Worm (Caenorhabditis elegans) whole organism, midembryonic: ENCODE data around the gene nhr-91.

Source experiments
- T22C8.4 ChIP-seq: fragments of 200-800 bp; sonication (Bioruptor generic); IDR thresholded peaks from 2 replicates; pipeline ENCODE4 v1.3.6; 2022; ENCODE audit warnings: missing genetic modification characterization, missing compliant biosample characterization
- flt-1 ChIP-seq: fragments of 200-800 bp; sonication (Bioruptor generic); IDR thresholded peaks from 2 replicates; pipeline ENCODE4 v1.3.6; 2022; ENCODE audit warnings: missing genetic modification characterization, missing compliant biosample characterization
- med-1 ChIP-seq: sonication (generic microtip); optimal IDR thresholded peaks from 2 replicates; lab custom pipeline; 2017; ENCODE audit warnings: missing genetic modification characterization, mild to moderate bottlenecking, missing compliant biosample characterization, antibody characterized with exemption, missing genetic modification reagents; ENCODE audit not compliant: insufficient read depth
- ref-1 ChIP-seq: fragments of 200-800 bp; sonication (Bioruptor generic); conservative IDR thresholded peaks from 2 replicates; pipeline ENCODE4 v1.3.6; 2022; ENCODE audit warnings: missing genetic modification reagents, missing genetic modification characterization, missing compliant biosample characterization
- tab-1 ChIP-seq: fragments of 200-800 bp; sonication (Bioruptor generic); IDR thresholded peaks from 2 replicates; pipeline ENCODE4 v1.3.6; 2022; ENCODE audit warnings: missing genetic modification characterization, missing compliant biosample characterization

- no peak for TF ChIP-seq flt-1 (GFP tag; lab: Robert Waterston, UW)
- no peak for TF ChIP-seq tab-1 (GFP tag; lab: Robert Waterston, UW)
- no peak for TF ChIP-seq T22C8.4
- TF ChIP-seq med-1: no peak
- TF ChIP-seq ref-1 (GFP tag; lab: Robert Waterston, UW): no peak
These were observed 9.2 kb upstream of the nhr-91 start for ce11 chrX:15300002-15300401.
